Fruit fly (Drosophila melanogaster): ENCODE measurements around the gene Drsl6.
A peak's percentile ranks its signal among the peaks of the same experiment; 100 is the strongest.

Gene Drsl6

dm6 chr3L:3338882-3339590 is 2.8 kb upstream of the Drsl6 start (continued):
- TF ChIP-seq CG6254 (GFP tag; optimal IDR thresholded peaks at IDR 0.05) (peak; percentile 27), CG2678 (tag; optimal IDR thresholded peaks at IDR 0.05) (no peak), CG15601 (tag; optimal IDR thresholded peaks at IDR 0.05) (no peak), br (optimal IDR thresholded peaks at IDR 0.05) (no peak), CG1832 (GFP tag; optimal IDR thresholded peaks at IDR 0.05) (no peak), C15 (GFP tag; IDR thresholded peaks at IDR 0.05) (no peak), CG16779 (GFP tag; IDR thresholded peaks at IDR 0.05) (no peak), Sin3A (optimal IDR thresholded peaks at IDR 0.05) (no peak), CG10979 (tag; optimal IDR thresholded peaks at IDR 0.05) (peak; percentile 36), gem (tag; optimal IDR thresholded peaks at IDR 0.05) (peak; percentile 25), CG15696 (tag; optimal IDR thresholded peaks at IDR 0.05) (no peak), odd (GFP tag; optimal IDR thresholded peaks at IDR 0.05) (no peak), CG10366 (GFP tag; IDR thresholded peaks at IDR 0.05) (no peak), h (optimal IDR thresholded peaks at IDR 0.05) (no peak), Trl (optimal IDR thresholded peaks at IDR 0.05) (no peak), Trl (GFP tag; optimal IDR thresholded peaks at IDR 0.05) (no peak), ac (GFP tag; optimal IDR thresholded peaks at IDR 0.05) (no peak), hbn (GFP tag; IDR thresholded peaks at IDR 0.05; ENCODE audit: partially characterized antibody) (no peak), bowl (GFP tag; IDR thresholded peaks at IDR 0.05) (no peak), CG3407 (GFP tag; optimal IDR thresholded peaks at IDR 0.05) (no peak), CG2199 (GFP tag; IDR thresholded peaks at IDR 0.05) (0 out of 3 replicates have a peak, but pooled peaks have one; percentile 41), stc (GFP tag; IDR thresholded peaks at IDR 0.05) (no peak), Fer1 (GFP tag; optimal IDR thresholded peaks at IDR 0.05) (no peak), CG7786 (GFP tag; optimal IDR thresholded peaks at IDR 0.05) (no peak), repo (GFP tag; optimal IDR thresholded peaks at IDR 0.05) (no peak), CG12299 (tag; optimal IDR thresholded peaks at IDR 0.05) (no peak), CG6175 (GFP tag; IDR thresholded peaks at IDR 0.05) (no peak), Doc2 (GFP tag; IDR thresholded peaks at IDR 0.05) (no peak), CG11456 (GFP tag; IDR thresholded peaks at IDR 0.05) (no peak), HLHmδ (GFP tag; optimal IDR thresholded peaks at IDR 0.05) (no peak), CG11085 (GFP tag; IDR thresholded peaks at IDR 0.05) (no peak), schlank (tag; optimal IDR thresholded peaks at IDR 0.05) (no peak), CG15073 (GFP tag; optimal IDR thresholded peaks at IDR 0.05) (no peak), Drgx (GFP tag; IDR thresholded peaks at IDR 0.05) (peak; percentile 75), CG2875 (GFP tag; optimal IDR thresholded peaks at IDR 0.05) (no peak), CG6654 (GFP tag; optimal IDR thresholded peaks at IDR 0.05) (peak; percentile 93), nom (GFP tag; optimal IDR thresholded peaks at IDR 0.05) (peak; percentile 16), sima (GFP tag; optimal IDR thresholded peaks at IDR 0.05) (no peak), Atf-2 (GFP tag; optimal IDR thresholded peaks at IDR 0.05) (no peak), hth (optimal IDR thresholded peaks at IDR 0.05) (no peak), Oli (tag; optimal IDR thresholded peaks at IDR 0.05) (no peak), CG14050 (GFP tag; IDR thresholded peaks at IDR 0.05) (no peak), zfh2 (GFP tag; optimal IDR thresholded peaks at IDR 0.05) (no peak), rib (GFP tag; IDR thresholded peaks at IDR 0.05) (no peak), crc (GFP tag; optimal IDR thresholded peaks at IDR 0.05) (no peak), fu2 (GFP tag; optimal IDR thresholded peaks at IDR 0.05) (no peak), dan (GFP tag; IDR thresholded peaks at IDR 0.05) (no peak), CG17568 (GFP tag; optimal IDR thresholded peaks at IDR 0.05) (no peak), unc-4 (GFP tag; IDR thresholded peaks at IDR 0.05; ENCODE audit: partially characterized antibody) (no peak), Xrp1 (GFP tag; IDR thresholded peaks at IDR 0.05) (no peak), CG8388 (GFP tag; optimal IDR thresholded peaks at IDR 0.05) (peak; percentile 28), Sox102F (GFP tag; optimal IDR thresholded peaks at IDR 0.05) (peak; percentile 9), CG9876 (GFP tag; optimal IDR thresholded peaks at IDR 0.05) (no peak)

All from whole organism, embryonic.